Worm (Caenorhabditis elegans) whole organism, early embryonic: Measurements from ENCODE around the gene ubc-15.

Experiments used
- B0310.2 ChIP-seq: sonication (generic microtip); optimal IDR thresholded peaks from 2 replicates; lab custom pipeline; 2016; ENCODE audit warnings: mild to moderate bottlenecking, missing genetic modification characterization, missing compliant biosample characterization
- F13C5.2 ChIP-seq: sonication (generic microtip); optimal IDR thresholded peaks from 2 replicates; lab custom pipeline; 2017; ENCODE audit warnings: mild to moderate bottlenecking, missing genetic modification characterization, inconsistent platforms, missing compliant biosample characterization
- aly-1 ChIP-seq: sonication (generic microtip); optimal IDR thresholded peaks from 2 replicates; lab custom pipeline; 2016; ENCODE audit warnings: missing genetic modification characterization, missing compliant biosample characterization
- ama-1 ChIP-seq: fragments of 150-350 bp; optimal IDR thresholded peaks from 2 replicates; lab custom pipeline; 2014
- ceh-13 ChIP-seq: fragments of 200-800 bp; sonication (Bioruptor generic); optimal IDR thresholded peaks from 2 replicates; lab custom pipeline; 2018; ENCODE audit warnings: mild to moderate bottlenecking, missing genetic modification characterization, missing compliant biosample characterization
- ceh-36 ChIP-seq: sonication (generic microtip); optimal IDR thresholded peaks from 2 replicates; lab custom pipeline; 2016; ENCODE audit warnings: missing genetic modification characterization, inconsistent platforms, missing compliant biosample characterization
- flt-1 ChIP-seq: fragments of 200-800 bp; sonication (Bioruptor generic); IDR thresholded peaks from 2 replicates; pipeline ENCODE4 v1.3.6; 2022; ENCODE audit warnings: missing genetic modification characterization, missing compliant biosample characterization
- hmg-4 ChIP-seq: fragments of 200-800 bp; sonication (Bioruptor generic); optimal IDR thresholded peaks from 2 replicates; lab custom pipeline; 2018; ENCODE audit warnings: mild to moderate bottlenecking, missing genetic modification characterization, missing compliant biosample characterization
- scrt-1 ChIP-seq: fragments of 200-800 bp; sonication (Bioruptor generic); IDR thresholded peaks from 2 replicates; pipeline ENCODE4 v1.3.6; 2022; ENCODE audit warnings: missing genetic modification characterization, missing compliant biosample characterization
- sea-1 ChIP-seq: fragments of 200-800 bp; sonication (Bioruptor generic); conservative IDR thresholded peaks from 2 replicates; pipeline ENCODE4 v1.3.6; 2022; ENCODE audit warnings: missing genetic modification characterization, missing compliant biosample characterization
- tra-4 ChIP-seq: sonication (generic microtip); optimal IDR thresholded peaks from 2 replicates; lab custom pipeline; 2017; ENCODE audit warnings: missing genetic modification characterization, missing compliant biosample characterization

- TF ChIP-seq ceh-13 (GFP tag; lab: Kevin White, UChicago): no peak
- no peak for TF ChIP-seq hmg-4 (GFP tag; lab: Kevin White, UChicago)
- TF ChIP-seq ama-1 (lab: Kevin White, UChicago): no peak
- TF ChIP-seq B0310.2 (tag; lab: Kevin White, UChicago): no peak
- TF ChIP-seq aly-1 (tag; lab: Kevin White, UChicago): no peak
- no peak for TF ChIP-seq flt-1 (GFP tag; lab: Robert Waterston, UW)
- TF ChIP-seq F13C5.2 (tag; lab: Kevin White, UChicago): no peak
- no peak for TF ChIP-seq tra-4 (tag; lab: Kevin White, UChicago)
- no peak for TF ChIP-seq scrt-1
- TF ChIP-seq sea-1 (GFP tag; lab: Robert Waterston, UW): no peak
- TF ChIP-seq ceh-36 (tag; lab: Kevin White, UChicago): no peak
Observed at ce11 chrII:2958308-2958707, 44.9 kb upstream of the ubc-15 start, which contains the start of gene srw-60.
